Worm (Caenorhabditis elegans) whole organism, L1 larva: Measurements from ENCODE around the gene W02B3.7.

Source experiments
- aly-2 ChIP-seq: fragments of 150-350 bp; optimal IDR thresholded peaks from 2 replicates; lab custom pipeline; 2014; ENCODE audit warnings: missing biosample characterization, missing genetic modification characterization
- isw-1 ChIP-seq: fragments of 200-800 bp; sonication (Bioruptor generic); IDR thresholded peaks from 2 replicates; pipeline ENCODE4 v1.3.6; 2022; ENCODE audit warnings: missing genetic modification characterization, missing compliant biosample characterization
- nhr-28 ChIP-seq: fragments of 150-350 bp; optimal IDR thresholded peaks from 2 replicates; lab custom pipeline; 2014; ENCODE audit warnings: missing biosample characterization, missing genetic modification characterization
- nhr-76 ChIP-seq: sonication (generic microtip); optimal IDR thresholded peaks from 2 replicates; lab custom pipeline; 2017; ENCODE audit warnings: missing biosample characterization, missing genetic modification characterization
- snpc-4 ChIP-seq: fragments of 150-350 bp; optimal IDR thresholded peaks from 2 replicates; lab custom pipeline; 2014; ENCODE audit warnings: missing biosample characterization, missing genetic modification characterization
- tlp-1 ChIP-seq: fragments of 150-350 bp; optimal IDR thresholded peaks from 2 replicates; lab custom pipeline; 2014; ENCODE audit warnings: missing biosample characterization, missing genetic modification characterization
- unc-62 ChIP-seq: fragments of 150-350 bp; optimal IDR thresholded peaks from 2 replicates; lab custom pipeline; 2014; ENCODE audit warnings: missing biosample characterization, missing genetic modification reagents, missing genetic modification characterization
- ztf-4 ChIP-seq: fragments of 150-350 bp; optimal IDR thresholded peaks from 2 replicates; lab custom pipeline; 2014; ENCODE audit warnings: missing biosample characterization, missing genetic modification characterization

ce11 chrIII:724819-725218 is 33.0 kb upstream of the W02B3.7 start, which contains the start of gene flp-24:
- TF ChIP-seq ztf-4 (tag; lab: Kevin White, UChicago) (no peak), nhr-28 (tag; lab: Kevin White, UChicago) (no peak), unc-62 (no peak), nhr-76 (no peak), aly-2 (tag; lab: Kevin White, UChicago) (no peak), isw-1 (no peak), snpc-4 (tag; lab: Kevin White, UChicago) (no peak), tlp-1 (tag; lab: Kevin White, UChicago) (no peak)
